Fruit fly (Drosophila melanogaster) whole organism, embryonic: ENCODE results near the gene Nulp1.

Source experiments
- B-H1 ChIP-seq: fragments of 200-800 bp; sonication (Bioruptor generic); IDR thresholded peaks from 3 replicates; pipeline ENCODE4 v1.3.6; 2022; ENCODE audit warnings: missing biosample characterization, missing genetic modification characterization
- CG10979 ChIP-seq: fragments of 200-800 bp; sonication (Bioruptor generic); optimal IDR thresholded peaks from 2 replicates; lab custom pipeline; 2018; ENCODE audit warnings: missing biosample characterization, mild to moderate bottlenecking, missing genetic modification characterization, moderate library complexity
- CG11504 ChIP-seq: fragments of 200-800 bp; sonication (Bioruptor generic); optimal IDR thresholded peaks from 3 replicates; lab custom pipeline; 2019; ENCODE audit warnings: missing biosample characterization, mild to moderate bottlenecking, missing genetic modification characterization, moderate library complexity
- CG12391 ChIP-seq: fragments of 200-800 bp; sonication (Bioruptor generic); optimal IDR thresholded peaks from 3 replicates; lab custom pipeline; 2018; ENCODE audit warnings: missing biosample characterization, mild to moderate bottlenecking, missing genetic modification characterization, moderate library complexity
- CG12744 ChIP-seq: fragments of 200-800 bp; sonication (Bioruptor generic); optimal IDR thresholded peaks from 2 replicates; lab custom pipeline; 2016; ENCODE audit warnings: missing biosample characterization, missing genetic modification characterization
- CG15514 ChIP-seq: fragments of 200-800 bp; sonication (Bioruptor generic); optimal IDR thresholded peaks from 3 replicates; lab custom pipeline; 2017; ENCODE audit warnings: missing biosample characterization, missing genetic modification characterization, mild to moderate bottlenecking, moderate library complexity, missing genetic modification reagents
- CG16779 ChIP-seq: fragments of 200-800 bp; sonication (Bioruptor generic); IDR thresholded peaks from 2 replicates; pipeline ENCODE4 v1.3.6; 2022; ENCODE audit warnings: missing biosample characterization, missing genetic modification characterization
- CG2199 ChIP-seq: fragments of 200-800 bp; sonication (Bioruptor generic); IDR thresholded peaks from 3 replicates; pipeline ENCODE4 v1.3.6; 2022; ENCODE audit warnings: missing biosample characterization, missing genetic modification characterization
- CG2712 ChIP-seq: fragments of 200-800 bp; optimal IDR thresholded peaks from 3 replicates; lab custom pipeline; 2019; ENCODE audit warnings: missing biosample characterization, mild to moderate bottlenecking, missing genetic modification characterization, moderate library complexity
- CG34224 ChIP-seq: fragments of 200-800 bp; sonication (Bioruptor generic); IDR thresholded peaks from 3 replicates; pipeline ENCODE4 v1.3.6; 2022; ENCODE audit warnings: missing biosample characterization, missing genetic modification characterization; ENCODE audit not compliant: partially characterized antibody
- CG3726 ChIP-seq: fragments of 200-800 bp; sonication (Bioruptor generic); IDR thresholded peaks from 3 replicates; pipeline ENCODE4, ENCODE4 v1.3.6; 2022; ENCODE audit warnings: missing biosample characterization, missing genetic modification characterization
- CG42726 ChIP-seq: fragments of 200-800 bp; sonication (Bioruptor generic); IDR thresholded peaks from 2 replicates; pipeline ENCODE4 v1.3.6; 2022; ENCODE audit warnings: missing biosample characterization, missing genetic modification characterization; ENCODE audit not compliant: partially characterized antibody
- CG6654 ChIP-seq: fragments of 200-800 bp; sonication (Bioruptor generic); optimal IDR thresholded peaks from 2 replicates; lab custom pipeline; 2017; ENCODE audit warnings: missing biosample characterization, mild to moderate bottlenecking, missing genetic modification characterization
- CG7839 ChIP-seq: fragments of 200-800 bp; sonication (Bioruptor generic); optimal IDR thresholded peaks from 3 replicates; lab custom pipeline; 2018; ENCODE audit warnings: missing biosample characterization, mild to moderate bottlenecking, missing genetic modification characterization, moderate library complexity
- D ChIP-seq, 2 experiments: fragments of 200-800 bp in 1 of 2; fragments of >200 bp in 1 of 2; sonication (Bioruptor generic) in 1 of 2; optimal IDR thresholded peaks; 2 replicates in 1 of 2; 3 replicates in 1 of 2; lab custom pipeline; 2017; ENCODE audit warnings: mild to moderate bottlenecking in 1 of 2, missing biosample characterization in 1 of 2, missing genetic modification characterization in 1 of 2, missing genetic modification reagents in 1 of 2
- E2f1 ChIP-seq: fragments of 200-800 bp; sonication (Bioruptor generic); IDR thresholded peaks from 2 replicates; pipeline ENCODE4 v1.3.6; 2022; ENCODE audit warnings: missing biosample characterization, missing genetic modification characterization
- Elba2 ChIP-seq: fragments of 200-800 bp; sonication (Bioruptor generic); optimal IDR thresholded peaks from 3 replicates; lab custom pipeline; 2016; ENCODE audit warnings: missing biosample characterization, missing genetic modification characterization
- H15 ChIP-seq: fragments of 200-800 bp; sonication (Bioruptor generic); IDR thresholded peaks from 3 replicates; pipeline ENCODE4 v1.3.6; 2022; ENCODE audit warnings: missing biosample characterization, missing genetic modification characterization
- HLHmδ ChIP-seq: fragments of 200-800 bp; sonication (Bioruptor generic); optimal IDR thresholded peaks from 2 replicates; lab custom pipeline; 2018; ENCODE audit warnings: missing biosample characterization, mild to moderate bottlenecking, missing genetic modification characterization, moderate library complexity
- NC2β ChIP-seq: fragments of 200-800 bp; sonication (Bioruptor generic); optimal IDR thresholded peaks from 2 replicates; lab custom pipeline; 2016; ENCODE audit warnings: missing biosample characterization, missing genetic modification characterization
- Optix ChIP-seq: fragments of 200-800 bp; sonication (Bioruptor generic); IDR thresholded peaks from 3 replicates; pipeline ENCODE4 v1.3.6; 2022; ENCODE audit warnings: missing biosample characterization, missing genetic modification characterization
- Six4 ChIP-seq: fragments of 200-800 bp; sonication (Bioruptor generic); optimal IDR thresholded peaks from 2 replicates; lab custom pipeline; 2016; ENCODE audit warnings: missing biosample characterization, missing genetic modification characterization
- Sox100B ChIP-seq: fragments of 200-800 bp; sonication (Bioruptor generic); optimal IDR thresholded peaks from 3 replicates; lab custom pipeline; 2018; ENCODE audit warnings: missing biosample characterization, mild to moderate bottlenecking, missing genetic modification characterization
- Xrp1 ChIP-seq: fragments of 200-800 bp; sonication (Bioruptor generic); IDR thresholded peaks from 2 replicates; pipeline ENCODE4 v1.3.6; 2022; ENCODE audit warnings: missing biosample characterization, missing genetic modification characterization
- ara ChIP-seq: fragments of 200-800 bp; sonication (Bioruptor generic); IDR thresholded peaks from 2 replicates; pipeline ENCODE4 v1.3.6; 2022; ENCODE audit warnings: missing biosample characterization, missing genetic modification characterization
- ato ChIP-seq: fragments of 200-800 bp; sonication (Bioruptor generic); IDR thresholded peaks from 2 replicates; pipeline ENCODE4 v1.3.6; 2022; ENCODE audit warnings: missing biosample characterization, missing genetic modification characterization; ENCODE audit not compliant: partially characterized antibody
- bbx ChIP-seq: fragments of 200-800 bp; sonication (Bioruptor generic); IDR thresholded peaks from 2 replicates; pipeline ENCODE4 v1.3.6; 2022; ENCODE audit warnings: missing biosample characterization, missing genetic modification characterization; ENCODE audit not compliant: partially characterized antibody
- bsh ChIP-seq, 2 experiments: fragments of 200-800 bp; sonication (Bioruptor generic); optimal IDR thresholded peaks; 2 replicates each; lab custom pipeline; 2017 to 2018; ENCODE audit warnings: mild to moderate bottlenecking in 2 of 2, missing biosample characterization in 2 of 2, missing genetic modification characterization in 2 of 2, moderate library complexity in 1 of 2
- chinmo ChIP-seq: fragments of 200-800 bp; sonication (Bioruptor generic); IDR thresholded peaks from 4 replicates; pipeline ENCODE4 v1.3.6; 2022; ENCODE audit warnings: missing biosample characterization, missing genetic modification characterization; ENCODE audit not compliant: partially characterized antibody
- fd64A ChIP-seq: fragments of 200-800 bp; sonication (Bioruptor generic); optimal IDR thresholded peaks from 3 replicates; lab custom pipeline; 2018; ENCODE audit warnings: missing biosample characterization, mild to moderate bottlenecking, missing genetic modification characterization
- grn ChIP-seq: fragments of 200-800 bp; sonication (Bioruptor generic); optimal IDR thresholded peaks from 3 replicates; lab custom pipeline; 2017; ENCODE audit warnings: missing biosample characterization, missing genetic modification characterization
- gro ChIP-seq: fragments of 200-800 bp; sonication (Bioruptor generic); optimal IDR thresholded peaks from 2 replicates; lab custom pipeline; 2016; ENCODE audit warnings: missing biosample characterization, missing genetic modification characterization
- gsb-n ChIP-seq: fragments of 200-800 bp; sonication (Bioruptor generic); optimal IDR thresholded peaks from 3 replicates; lab custom pipeline; 2018; ENCODE audit warnings: missing biosample characterization, mild to moderate bottlenecking, missing genetic modification characterization
- jing ChIP-seq: fragments of 200-800 bp; sonication (Bioruptor generic); optimal IDR thresholded peaks from 2 replicates; lab custom pipeline; 2018; ENCODE audit warnings: missing biosample characterization, mild to moderate bottlenecking, missing genetic modification characterization
- kni ChIP-seq: fragments of 200-800 bp; sonication (Bioruptor generic); optimal IDR thresholded peaks from 3 replicates; lab custom pipeline; 2017; ENCODE audit warnings: mild to moderate bottlenecking, missing biosample characterization, missing genetic modification reagents, missing genetic modification characterization
- knrl ChIP-seq: fragments of 200-800 bp; sonication (Bioruptor generic); IDR thresholded peaks from 3 replicates; pipeline ENCODE4 v1.3.6; 2022; ENCODE audit warnings: missing biosample characterization, missing genetic modification characterization; ENCODE audit not compliant: partially characterized antibody
- mld ChIP-seq: fragments of 200-800 bp; sonication (Bioruptor generic); IDR thresholded peaks from 3 replicates; pipeline ENCODE4 v1.3.6; 2022; ENCODE audit warnings: missing biosample characterization, missing genetic modification characterization; ENCODE audit not compliant: partially characterized antibody
- nerfin-2 ChIP-seq: fragments of 200-800 bp; sonication (Bioruptor generic); IDR thresholded peaks from 2 replicates; pipeline ENCODE4 v1.3.6; 2022; ENCODE audit warnings: missing biosample characterization, missing genetic modification characterization; ENCODE audit not compliant: partially characterized antibody
- run ChIP-seq: fragments of 200-800 bp; sonication (Bioruptor generic); optimal IDR thresholded peaks from 3 replicates; lab custom pipeline; 2018; ENCODE audit warnings: missing biosample characterization, mild to moderate bottlenecking, missing genetic modification characterization
- scrt ChIP-seq: fragments of 200-800 bp; sonication (Bioruptor generic); optimal IDR thresholded peaks from 2 replicates; lab custom pipeline; 2018; ENCODE audit warnings: missing biosample characterization, mild to moderate bottlenecking, missing genetic modification characterization, moderate library complexity
- sd ChIP-seq: fragments of 200-800 bp; sonication (Bioruptor generic); optimal IDR thresholded peaks from 3 replicates; lab custom pipeline; 2018; ENCODE audit warnings: missing biosample characterization, mild to moderate bottlenecking, missing genetic modification characterization, moderate library complexity
- slou ChIP-seq: fragments of 200-800 bp; sonication (Bioruptor generic); optimal IDR thresholded peaks from 3 replicates; lab custom pipeline; 2016; ENCODE audit warnings: missing biosample characterization, missing genetic modification characterization
- sqz ChIP-seq: fragments of 200-800 bp; sonication (Bioruptor generic); optimal IDR thresholded peaks from 3 replicates; lab custom pipeline; 2018; ENCODE audit warnings: missing biosample characterization, mild to moderate bottlenecking, missing genetic modification characterization
- toy ChIP-seq: fragments of 200-800 bp; sonication (Bioruptor generic); IDR thresholded peaks from 2 replicates; pipeline ENCODE4 v1.3.6; 2022; ENCODE audit warnings: missing biosample characterization, missing genetic modification characterization
- trh ChIP-seq: fragments of 200-800 bp; sonication (Bioruptor generic); optimal IDR thresholded peaks from 2 replicates; lab custom pipeline; 2016; ENCODE audit warnings: missing biosample characterization, missing genetic modification characterization
- ttk ChIP-seq: fragments of 200-800 bp; sonication (Bioruptor generic); IDR thresholded peaks from 2 replicates; pipeline ENCODE4 v2.1.2; 2022; ENCODE audit warnings: missing biosample characterization, missing genetic modification characterization
- vvl ChIP-seq: fragments of 200-800 bp; sonication (Bioruptor generic); IDR thresholded peaks from 2 replicates; pipeline ENCODE4 v1.3.6; 2022; ENCODE audit warnings: missing biosample characterization, missing genetic modification characterization

The Nulp1 gene

dm6 chr3L:8065575-8066410 lies 44.4 kb upstream of the Nulp1 start:
- TF ChIP-seq CG34224 (GFP tag; lab: Robert Waterston, UW) = peak; percentile 56; the same call in 2 of the 3 replicates
- TF ChIP-seq nerfin-2 (GFP tag; lab: Robert Waterston, UW) = peak; percentile 84
- no peak for TF ChIP-seq D (optimal IDR thresholded peaks at IDR 0.05; lab: Kevin White, UChicago)
- TF ChIP-seq D (GFP tag; optimal IDR thresholded peaks at IDR 0.05; lab: Kevin White, UChicago) = no peak
- no peak for TF ChIP-seq toy (GFP tag; lab: Robert Waterston, UW)
- TF ChIP-seq gsb-n (tag; lab: Kevin White, UChicago) = peak; percentile 34
- no peak for TF ChIP-seq CG3726 (GFP tag; lab: Robert Waterston, UW)
- no peak for TF ChIP-seq gro (GFP tag; lab: Kevin White, UChicago)
- TF ChIP-seq ara (GFP tag; lab: Robert Waterston, UW) = no peak
- TF ChIP-seq CG10979 (tag; lab: Kevin White, UChicago) = no peak
- TF ChIP-seq jing (GFP tag; lab: Kevin White, UChicago) = no peak
- peak; percentile 90 for TF ChIP-seq mld (GFP tag; lab: Robert Waterston, UW)
- TF ChIP-seq CG12391 (tag; lab: Kevin White, UChicago) = peak; percentile 28
- TF ChIP-seq sqz (GFP tag; lab: Kevin White, UChicago) = peak; percentile 82
- TF ChIP-seq H15 (GFP tag; lab: Robert Waterston, UW) = no peak
- TF ChIP-seq E2f1 = no peak
- peak; percentile 9 for TF ChIP-seq CG7839 (tag; lab: Kevin White, UChicago)
- TF ChIP-seq fd64A (GFP tag; lab: Kevin White, UChicago) = peak; percentile 14
- TF ChIP-seq HLHmδ (GFP tag; lab: Kevin White, UChicago) = peak; percentile 40
- no peak for TF ChIP-seq CG6654 (GFP tag; lab: Kevin White, UChicago)
- peak; percentile 40 for TF ChIP-seq kni (GFP tag; lab: Kevin White, UChicago)
- peak; percentile 16 for TF ChIP-seq Sox100B (GFP tag; lab: Kevin White, UChicago)
- TF ChIP-seq ato = peak; percentile 85
- no peak for TF ChIP-seq CG12744 (GFP tag; lab: Kevin White, UChicago)
- no peak for TF ChIP-seq slou (GFP tag; lab: Kevin White, UChicago)
- TF ChIP-seq knrl (GFP tag; lab: Robert Waterston, UW) = peak; percentile 67
- TF ChIP-seq Xrp1 (GFP tag; lab: Robert Waterston, UW) = peak; percentile 33; the same call in 1 of the 2 replicates
- peak; percentile 75; the same call in 1 of the 2 replicates for TF ChIP-seq vvl (GFP tag; lab: Robert Waterston, UW)
- no peak for TF ChIP-seq Elba2
- no peak for TF ChIP-seq grn
- TF ChIP-seq CG16779 (GFP tag; lab: Robert Waterston, UW) = no peak
- TF ChIP-seq Optix (GFP tag; lab: Robert Waterston, UW) = no peak
- TF ChIP-seq run (tag; lab: Kevin White, UChicago) = no peak
- peak; percentile 50 for TF ChIP-seq CG2712 (tag; lab: Kevin White, UChicago)
- TF ChIP-seq CG11504 (tag; lab: Kevin White, UChicago) = peak; percentile 10
- peak in 1 of 2 experiments; percentile 14 for TF ChIP-seq bsh (GFP tag; optimal IDR thresholded peaks at IDR 0.05; lab: Kevin White, UChicago)
- TF ChIP-seq CG42726 = peak; percentile 93
- TF ChIP-seq trh (GFP tag; lab: Kevin White, UChicago) = no peak
- peak; percentile 93 for TF ChIP-seq bbx
- TF ChIP-seq chinmo (GFP tag; lab: Robert Waterston, UW) = peak; percentile 73; the same call in 2 of the 4 replicates
- no peak for TF ChIP-seq NC2β
- TF ChIP-seq ttk (GFP tag; lab: Robert Waterston, UW) = no peak
- peak; percentile 13 for TF ChIP-seq sd (tag; lab: Kevin White, UChicago)
- no peak for TF ChIP-seq Six4 (GFP tag; lab: Kevin White, UChicago)
- TF ChIP-seq CG15514 (GFP tag; lab: Kevin White, UChicago) = peak; percentile 9
- no peak for TF ChIP-seq scrt
- TF ChIP-seq CG2199 (GFP tag; lab: Robert Waterston, UW) = 0 out of 3 replicates have a peak, but pooled peaks have one; percentile 41
- TF ChIP-seq B-H1 (GFP tag; lab: Robert Waterston, UW) = no peak
